Worm (Caenorhabditis elegans) whole organism, L4/young adult: Measurements from ENCODE around the gene ZC190.6.

Experiments
- W03F9.2 ChIP-seq: fragments of 150-350 bp; optimal IDR thresholded peaks from 2 replicates; lab custom pipeline; 2014; ENCODE audit warnings: missing biosample characterization, missing genetic modification characterization
- dao-5 ChIP-seq: sonication (generic microtip); optimal IDR thresholded peaks from 2 replicates; lab custom pipeline; 2016; ENCODE audit warnings: missing genotype, missing genetic modification characterization, moderate library complexity, missing compliant biosample characterization
- him-1 ChIP-seq: sonication (generic microtip); optimal IDR thresholded peaks from 2 replicates; lab custom pipeline; 2016; ENCODE audit warnings: missing genotype, missing genetic modification reagents, missing genetic modification characterization, missing compliant biosample characterization

ZC190.6 gene

DNA sequence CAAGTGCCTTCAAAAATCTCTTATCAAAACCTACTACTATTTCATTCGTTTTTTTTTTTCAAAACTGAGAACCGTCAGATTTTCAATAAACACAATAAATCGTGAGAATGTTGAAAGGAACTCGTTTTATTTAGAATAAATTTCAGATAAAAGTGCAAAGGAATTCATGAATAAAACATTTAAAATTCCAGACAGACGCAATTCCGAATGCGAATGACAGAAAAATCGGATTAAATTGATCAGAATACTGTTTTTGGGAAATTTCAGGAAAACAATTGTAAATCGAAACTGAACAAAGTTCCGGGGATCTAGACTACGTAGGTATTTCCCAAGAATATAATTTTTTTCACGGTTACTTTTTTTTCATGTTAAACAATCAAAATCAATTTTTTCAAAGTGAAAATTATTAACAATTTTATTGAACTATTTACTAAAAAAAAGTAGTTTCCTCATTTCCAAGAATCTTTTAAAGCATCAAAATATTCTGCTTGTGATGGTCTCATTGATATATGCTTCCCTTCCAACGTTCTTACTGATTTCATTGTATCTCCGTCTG lies 5.4 kb downstream of the ZC190.6 start:
- TF ChIP-seq dao-5 (tag; lab: Kevin White, UChicago) (no peak), W03F9.2 (tag; lab: Kevin White, UChicago) (no peak), him-1 (no peak)

DNA sequence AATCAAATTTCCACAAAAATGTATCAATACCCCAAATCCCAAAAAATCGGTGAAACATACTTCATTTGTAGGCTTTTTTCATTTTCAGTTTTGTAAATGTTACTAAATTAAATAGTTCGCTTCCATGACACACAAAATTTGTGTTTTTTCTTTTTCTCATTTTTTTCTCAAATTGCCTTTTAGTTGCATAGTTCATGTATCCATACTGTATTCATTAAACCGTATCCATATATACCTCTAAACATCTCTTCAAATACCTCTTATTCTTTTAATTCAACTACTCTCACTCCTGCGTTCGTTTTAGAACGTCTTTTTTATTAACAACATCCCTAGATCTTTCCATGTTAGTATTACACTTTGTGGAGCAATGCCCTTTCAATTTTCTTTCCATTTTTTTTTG lies 6.3 kb downstream of the ZC190.6 start:
- TF ChIP-seq W03F9.2 (tag; lab: Kevin White, UChicago), result no peak
- no peak for TF ChIP-seq him-1

DNA sequence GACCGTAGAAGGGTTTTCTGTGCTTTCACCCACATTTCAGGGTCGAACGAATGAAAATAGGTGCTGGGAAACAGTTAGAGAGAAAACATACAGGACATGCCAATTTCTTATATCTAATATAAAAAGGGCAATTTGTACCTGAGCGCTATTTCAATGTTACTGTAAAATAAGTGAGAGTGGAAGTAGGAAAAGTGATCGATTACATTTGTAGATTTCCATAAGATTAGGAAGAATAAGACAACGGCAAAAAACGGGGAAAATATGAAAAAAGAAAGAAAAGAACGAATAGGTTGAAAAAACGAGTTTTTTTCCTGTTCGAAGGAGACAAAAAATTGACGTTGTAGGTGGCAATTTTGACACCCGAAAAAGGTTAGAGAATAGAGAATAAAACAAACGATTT lies 8.9 kb downstream of the ZC190.6 start:
- TF ChIP-seq W03F9.2 (tag; lab: Kevin White, UChicago), result no peak
- no peak for TF ChIP-seq dao-5 (tag; lab: Kevin White, UChicago)

- TF ChIP-seq dao-5 (tag; lab: Kevin White, UChicago), result no peak
- TF ChIP-seq him-1, result no peak
- TF ChIP-seq W03F9.2 (tag; lab: Kevin White, UChicago), result no peak
Observed at ce11 chrV:8667230-8668021, 9.7 kb downstream of the ZC190.6 start.

DNA sequence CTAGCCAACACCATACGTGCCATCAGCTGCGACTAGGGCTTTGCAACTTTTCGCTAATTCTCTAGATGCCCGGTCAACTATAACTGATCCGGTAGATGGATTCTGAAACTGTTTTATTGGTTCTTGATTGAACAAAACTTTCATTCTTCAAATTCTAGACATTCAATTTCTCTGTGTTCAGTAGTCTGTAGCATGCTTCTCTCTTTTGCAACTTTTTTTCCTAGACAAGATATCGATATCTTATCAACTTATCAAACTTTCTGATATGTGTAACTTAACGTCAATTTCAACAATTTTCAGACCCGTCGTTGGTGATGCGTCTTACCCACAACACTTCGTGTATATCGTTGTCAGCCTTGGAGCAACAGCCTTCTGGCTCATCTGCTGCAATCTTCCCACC lies 11.3 kb downstream of the ZC190.6 start, which contains the start of gene ZC190.4:
ZC190.4 (plus strand) TSS at position 301 of the 400 bp plus-strand sequence.
- no peak for TF ChIP-seq W03F9.2 (tag; lab: Kevin White, UChicago)

DNA sequence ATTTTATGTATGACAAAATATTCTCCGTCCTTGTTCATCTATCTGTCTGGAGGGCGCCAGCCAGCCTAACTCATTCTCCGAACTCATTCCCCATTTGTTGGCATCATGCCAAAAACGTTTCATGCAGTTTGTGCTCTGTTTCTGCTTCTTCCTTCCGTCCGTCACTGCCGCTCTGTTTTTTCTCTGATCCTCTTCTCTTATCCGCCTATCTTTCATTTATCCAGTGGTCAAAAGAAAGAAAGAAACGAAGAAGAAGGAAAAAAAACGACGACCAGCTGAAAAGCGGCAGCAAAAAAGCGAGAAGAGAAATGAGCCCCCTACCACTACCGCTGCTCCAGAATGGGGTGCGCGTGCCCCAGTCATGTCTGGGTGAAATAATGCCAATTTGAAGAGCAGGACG lies 14.1 kb downstream of the ZC190.6 start:
- no peak for TF ChIP-seq dao-5 (tag; lab: Kevin White, UChicago)
- TF ChIP-seq W03F9.2 (tag; lab: Kevin White, UChicago), result no peak
- TF ChIP-seq him-1, result no peak

- no peak for TF ChIP-seq W03F9.2 (tag; lab: Kevin White, UChicago)
- TF ChIP-seq him-1, result no peak
- no peak for TF ChIP-seq dao-5 (tag; lab: Kevin White, UChicago)
Observed at ce11 chrV:8662056-8663006, 14.8 kb downstream of the ZC190.6 start.

DNA sequence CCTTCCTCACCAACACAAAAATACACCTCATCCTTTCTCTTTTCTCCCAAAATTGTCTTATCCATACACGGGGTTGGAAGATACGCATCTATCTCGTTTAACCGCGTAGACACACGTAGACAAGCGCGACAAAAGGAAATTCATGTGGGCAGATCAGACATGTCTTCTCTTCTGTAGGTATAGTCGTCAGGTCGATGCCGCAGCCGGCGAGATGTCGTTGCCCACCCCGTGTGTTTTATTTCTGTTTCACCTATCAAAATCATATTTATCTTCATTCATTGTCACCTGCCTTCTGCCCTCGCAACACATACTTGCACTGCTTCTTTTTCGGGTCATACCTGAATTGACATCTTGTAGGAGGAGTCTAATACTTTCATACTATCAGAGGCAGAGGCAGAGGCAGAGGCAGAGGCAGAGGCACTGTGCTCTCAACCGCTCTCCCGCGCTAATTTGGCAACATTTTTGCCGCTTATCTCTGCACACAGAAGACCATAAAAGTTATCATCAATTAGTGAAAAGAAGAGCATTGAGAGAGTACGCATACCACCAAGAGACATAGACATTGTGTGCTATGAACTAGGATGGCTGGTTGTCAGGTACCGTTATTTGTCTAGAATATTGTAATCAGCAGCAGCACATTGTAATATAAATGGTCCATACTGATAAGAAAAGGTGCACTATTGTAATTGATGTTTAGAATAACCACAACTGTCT lies 15.7 kb downstream of the ZC190.6 start:
- no peak for TF ChIP-seq him-1

ce11 chrV:8660475-8660874 lies 16.6 kb downstream of the ZC190.6 start:
- no peak for TF ChIP-seq dao-5 (tag; lab: Kevin White, UChicago)
- no peak for TF ChIP-seq him-1
- no peak for TF ChIP-seq W03F9.2 (tag; lab: Kevin White, UChicago)

DNA sequence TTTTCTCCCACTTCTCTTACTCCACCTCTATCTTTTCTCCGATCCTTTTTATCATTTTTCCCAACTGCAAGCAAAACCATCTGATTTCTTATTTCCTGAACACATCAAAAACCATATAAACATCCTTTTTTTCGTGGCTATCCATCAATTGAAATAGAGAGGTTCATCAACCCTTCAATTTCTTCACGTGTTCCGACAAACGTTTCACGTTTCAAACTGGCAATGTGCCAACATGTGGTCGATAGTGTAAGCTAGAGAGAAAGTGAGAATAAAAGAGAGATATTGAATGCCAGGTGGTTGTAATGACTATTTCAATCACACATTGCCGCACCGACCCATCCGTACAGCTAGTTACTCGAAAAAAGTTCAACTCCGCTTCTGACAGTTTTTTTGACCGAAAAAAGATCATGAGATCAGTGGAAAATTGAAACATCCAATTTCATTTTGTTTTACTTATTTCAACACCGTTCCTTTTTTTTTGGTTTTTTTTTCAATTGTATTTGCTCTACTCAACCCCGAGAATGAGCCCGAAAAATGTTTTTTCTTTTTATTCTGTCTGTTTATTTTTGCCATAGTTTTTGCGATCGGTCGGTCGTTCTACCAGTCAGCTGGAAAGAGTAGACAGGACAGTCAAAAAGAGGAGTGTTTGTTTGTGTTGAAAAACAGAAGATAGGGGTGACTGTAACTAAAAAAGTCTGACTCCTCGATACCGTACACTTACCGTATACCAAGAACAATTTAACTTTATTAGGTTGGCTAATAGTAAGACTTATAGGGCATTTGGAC lies 18.3 kb downstream of the ZC190.6 start:
- no peak for TF ChIP-seq him-1

DNA sequence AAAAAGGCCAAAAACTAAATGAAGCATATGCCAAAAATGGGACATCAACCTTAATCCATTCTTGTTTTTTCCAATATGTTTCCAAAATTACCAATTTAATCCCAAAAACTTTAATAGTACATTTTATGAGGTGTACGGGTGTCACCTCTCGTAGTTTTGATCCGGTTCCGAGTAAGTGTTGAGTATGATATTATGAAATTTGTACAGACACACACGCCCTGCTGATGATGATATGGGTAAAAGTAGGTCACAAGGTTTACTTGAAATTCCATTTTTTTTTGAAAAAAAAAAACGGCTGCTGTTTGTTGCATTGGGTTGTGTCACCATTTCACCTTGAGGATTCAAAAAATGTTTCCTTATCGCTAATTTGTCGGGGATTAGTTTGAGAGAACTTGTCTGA lies 19.2 kb downstream of the ZC190.6 start:
- TF ChIP-seq dao-5 (tag; lab: Kevin White, UChicago) (no peak), W03F9.2 (tag; lab: Kevin White, UChicago) (no peak), him-1 (no peak)

DNA sequence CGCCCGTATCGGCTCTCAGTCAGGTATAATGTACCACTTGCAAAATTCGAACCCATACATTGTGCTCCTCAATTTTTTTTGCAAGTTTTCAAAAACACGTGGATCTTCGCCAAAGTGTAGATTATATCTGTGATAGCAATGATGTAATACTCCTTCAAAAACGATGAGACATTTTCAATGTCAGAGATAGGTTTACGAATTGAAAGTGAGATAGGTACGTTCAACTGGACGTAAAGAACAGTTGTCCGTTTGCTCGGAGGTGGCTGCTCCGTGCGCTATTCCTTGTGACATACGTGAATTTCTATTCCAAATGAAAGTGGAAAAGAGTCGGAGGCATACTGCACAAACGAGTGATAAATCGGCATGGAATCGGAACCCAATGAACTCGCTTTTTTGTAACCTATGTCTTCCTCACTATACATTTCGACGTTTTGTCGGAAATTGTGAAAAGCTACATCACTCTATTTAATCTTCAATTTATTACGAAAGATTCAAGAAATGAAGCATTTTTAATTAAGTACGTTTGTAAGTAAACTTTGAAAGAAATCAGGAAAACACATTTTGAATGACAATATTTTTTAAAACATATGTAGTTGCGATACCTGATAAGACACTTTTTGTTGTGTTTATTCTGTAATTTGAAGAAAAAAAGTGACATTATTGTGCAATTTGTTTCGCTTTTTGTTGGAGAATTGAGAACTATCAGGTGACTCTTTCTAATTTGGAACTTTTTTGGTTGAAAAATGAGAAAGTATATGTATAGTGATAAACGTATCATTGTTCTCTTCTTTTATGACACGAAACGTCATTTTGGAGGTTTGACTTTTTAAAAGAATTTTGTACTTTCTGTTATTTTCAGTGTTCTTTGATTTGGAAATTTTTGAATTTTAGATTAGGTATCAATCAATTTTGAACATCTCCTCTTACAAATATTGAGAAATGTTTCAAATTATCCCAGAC lies 22.4 kb downstream of the ZC190.6 start:
- no peak for TF ChIP-seq dao-5 (tag; lab: Kevin White, UChicago)
- no peak for TF ChIP-seq him-1
- TF ChIP-seq W03F9.2 (tag; lab: Kevin White, UChicago), result no peak
